Fruit fly (Drosophila melanogaster) whole organism, wandering third instar larva: ENCODE data around the gene CG4842.

Experiments
- Abd-B ChIP-seq: fragments of >200 bp; optimal IDR thresholded peaks from 2 replicates; lab custom pipeline; 2017; ENCODE audit warnings: missing biosample characterization, missing genetic modification characterization
- CG32264 ChIP-seq: fragments of 200-800 bp; sonication (Bioruptor generic); optimal IDR thresholded peaks from 2 replicates; lab custom pipeline; 2016; ENCODE audit warnings: missing biosample characterization, missing genetic modification characterization
- CG9705 ChIP-seq: fragments of 200-800 bp; sonication (Bioruptor generic); optimal IDR thresholded peaks from 2 replicates; lab custom pipeline; 2018; ENCODE audit warnings: missing biosample characterization, mild to moderate bottlenecking, missing genetic modification characterization
- Dfd ChIP-seq: fragments of >200 bp; optimal IDR thresholded peaks from 2 replicates; lab custom pipeline; 2017; ENCODE audit warnings: missing biosample characterization, missing genetic modification characterization
- GATAd ChIP-seq: sonication (Bioruptor generic); optimal IDR thresholded peaks from 2 replicates; lab custom pipeline; 2016; ENCODE audit warnings: missing biosample characterization, missing genetic modification characterization
- HLH106 ChIP-seq: fragments of 200-800 bp; optimal IDR thresholded peaks from 3 replicates; lab custom pipeline; 2019; ENCODE audit warnings: missing biosample characterization, mild to moderate bottlenecking, missing genetic modification characterization, moderate library complexity
- Hnf4 ChIP-seq: fragments of 200-800 bp; sonication (Bioruptor generic); optimal IDR thresholded peaks from 2 replicates; lab custom pipeline; 2016; ENCODE audit warnings: missing biosample characterization, mild to moderate bottlenecking, missing genetic modification characterization
- Hr78 ChIP-seq: fragments of >200 bp; optimal IDR thresholded peaks from 2 replicates; lab custom pipeline; 2017; ENCODE audit warnings: missing biosample characterization, missing genetic modification characterization
- Hr83 ChIP-seq: fragments of 200-300 bp; sonication (Bioruptor generic); optimal IDR thresholded peaks from 2 replicates; lab custom pipeline; 2016; ENCODE audit warnings: missing biosample characterization, mild to moderate bottlenecking, missing genetic modification characterization, moderate library complexity; ENCODE audit not compliant: poor library complexity, severe bottlenecking
- Jra ChIP-seq: sonication (Bioruptor generic); optimal IDR thresholded peaks from 2 replicates; lab custom pipeline; 2016; ENCODE audit warnings: missing biosample characterization, missing genetic modification characterization
- Mio ChIP-seq: sonication (Bioruptor generic); optimal IDR thresholded peaks from 2 replicates; lab custom pipeline; 2016; ENCODE audit warnings: missing biosample characterization, missing genetic modification characterization
- Myc ChIP-seq: fragments of >200 bp; optimal IDR thresholded peaks from 2 replicates; lab custom pipeline; 2017
- N ChIP-seq: fragments of >200 bp; optimal IDR thresholded peaks from 2 replicates; lab custom pipeline; 2018; ENCODE audit warnings: missing biosample characterization, missing external identifiers, missing genetic modification characterization
- OdsH ChIP-seq: fragments of 200-800 bp; sonication (Bioruptor generic); optimal IDR thresholded peaks from 2 replicates; lab custom pipeline; 2016; ENCODE audit warnings: missing biosample characterization, mild to moderate bottlenecking, missing genetic modification characterization
- Sp1 ChIP-seq: fragments of 200-800 bp; sonication (Bioruptor generic); optimal IDR thresholded peaks from 3 replicates; lab custom pipeline; 2019; ENCODE audit warnings: missing biosample characterization, mild to moderate bottlenecking, missing genetic modification characterization, moderate library complexity
- brk ChIP-seq: fragments of 200-800 bp; sonication (Bioruptor generic); optimal IDR thresholded peaks from 2 replicates; lab custom pipeline; 2016; ENCODE audit warnings: missing biosample characterization, mild to moderate bottlenecking, missing genetic modification characterization
- dl ChIP-seq, 2 experiments: fragments of 175-275, 200-275 bp in 1 of 2; fragments of 200-275 bp in 1 of 2; sonication (Bioruptor generic); optimal IDR thresholded peaks; lab custom pipeline; 2018; ENCODE audit warnings: mild to moderate bottlenecking in 2 of 2, missing biosample characterization in 2 of 2, missing genetic modification characterization in 2 of 2, moderate library complexity in 2 of 2; ENCODE audit not compliant: partially characterized antibody in 2 of 2, insufficient read depth in 1 of 2
- dmrt93B ChIP-seq: fragments of 200-800 bp; sonication (Bioruptor generic); optimal IDR thresholded peaks from 2 replicates; lab custom pipeline; 2018; ENCODE audit warnings: missing biosample characterization, mild to moderate bottlenecking, missing genetic modification characterization
- dsf ChIP-seq: sonication (Bioruptor generic); optimal IDR thresholded peaks from 2 replicates; lab custom pipeline; 2016; ENCODE audit warnings: missing biosample characterization, missing genetic modification characterization, borderline replicate concordance
- ey ChIP-seq: fragments of 200-800 bp; sonication (Bioruptor generic); optimal IDR thresholded peaks from 2 replicates; lab custom pipeline; 2016; ENCODE audit warnings: missing biosample characterization, missing genetic modification characterization
- foxo ChIP-seq, 2 experiments: fragments of 200-800 bp; sonication (Bioruptor generic); optimal IDR thresholded peaks; 2 replicates in 1 of 2; 3 replicates in 1 of 2; lab custom pipeline; 2016 to 2017; ENCODE audit warnings: missing biosample characterization in 2 of 2, missing genetic modification characterization in 2 of 2
- fru ChIP-seq: fragments of 200-800 bp; sonication (Bioruptor generic); optimal IDR thresholded peaks from 3 replicates; lab custom pipeline; 2016; ENCODE audit warnings: missing biosample characterization, mild to moderate bottlenecking, missing genetic modification characterization
- h ChIP-seq: fragments of 200-800 bp; sonication (Bioruptor generic); optimal IDR thresholded peaks from 3 replicates; lab custom pipeline; 2016; ENCODE audit warnings: missing biosample characterization, mild to moderate bottlenecking, missing genetic modification characterization
- jim ChIP-seq: fragments of 175-275, 200-325 bp; sonication (Bioruptor generic); optimal IDR thresholded peaks from 2 replicates; lab custom pipeline; 2016; ENCODE audit warnings: missing biosample characterization, mild to moderate bottlenecking, missing genetic modification characterization
- lola ChIP-seq: fragments of >200 bp; optimal IDR thresholded peaks from 2 replicates; lab custom pipeline; 2017; ENCODE audit warnings: missing biosample characterization, missing genetic modification characterization
- pan ChIP-seq: fragments of >200 bp; optimal IDR thresholded peaks from 2 replicates; lab custom pipeline; 2017
- psq ChIP-seq: fragments of 200-800 bp; sonication (Bioruptor generic); optimal IDR thresholded peaks from 3 replicates; lab custom pipeline; 2017; ENCODE audit warnings: missing biosample characterization, mild to moderate bottlenecking, missing genetic modification characterization, moderate library complexity
- rgr ChIP-seq: fragments of 200-800 bp; sonication (Bioruptor generic); optimal IDR thresholded peaks from 3 replicates; lab custom pipeline; 2016; ENCODE audit warnings: missing biosample characterization, mild to moderate bottlenecking, missing genetic modification characterization
- sage ChIP-seq: fragments of 200-800 bp; sonication (Bioruptor generic); optimal IDR thresholded peaks from 2 replicates; lab custom pipeline; 2016; ENCODE audit warnings: missing biosample characterization, mild to moderate bottlenecking, missing genetic modification characterization
- sv ChIP-seq: fragments of 200-800 bp; sonication (Bioruptor generic); optimal IDR thresholded peaks from 3 replicates; lab custom pipeline; 2016; ENCODE audit warnings: missing biosample characterization, missing genetic modification characterization
- tai ChIP-seq: sonication (Bioruptor generic); optimal IDR thresholded peaks from 2 replicates; lab custom pipeline; 2016; ENCODE audit warnings: missing biosample characterization, missing genetic modification characterization
- usp ChIP-seq: fragments of >200 bp; optimal IDR thresholded peaks from 2 replicates; lab custom pipeline; 2017; ENCODE audit warnings: missing biosample characterization, missing genetic modification characterization
- woc ChIP-seq: sonication (Bioruptor generic); optimal IDR thresholded peaks from 2 replicates; lab custom pipeline; 2016; ENCODE audit warnings: missing biosample characterization, mild to moderate bottlenecking, missing genetic modification characterization

The CG4842 gene

dm6 chr3L:16368199-16368598 lies at the start of gene CG4842:
TSS of gene CG4842 (plus strand) at chr3L:16368389.
- TF ChIP-seq rgr (GFP tag; lab: Kevin White, UChicago) (no peak), Sp1 (GFP tag; lab: Kevin White, UChicago) (no peak), OdsH (GFP tag; lab: Kevin White, UChicago) (no peak), h (GFP tag; lab: Kevin White, UChicago) (no peak), Dfd (GFP tag; lab: Kevin White, UChicago) (no peak), dl (GFP tag; optimal IDR thresholded peaks at IDR 0.05; lab: Kevin White, UChicago; ENCODE audit: insufficient read depth in 1 of 2, partially characterized antibody in 2 of 2) (no peak), N (GFP tag; lab: Kevin White, UChicago) (no peak), Hnf4 (GFP tag; lab: Kevin White, UChicago) (no peak), sv (no peak), GATAd (no peak), fru (GFP tag; lab: Kevin White, UChicago) (no peak), pan (lab: Kevin White, UChicago) (no peak), CG32264 (GFP tag; lab: Kevin White, UChicago) (no peak), Myc (lab: Kevin White, UChicago) (no peak)
- TF ChIP-seq, all 38 proteins: peak for 0

dm6 chr3L:16319399-16319906 lies 48.7 kb upstream of the CG4842 start, which contains the start of the genes CG13041 and CG13060:
TSS of gene CG13041 (minus strand) at chr3L:16319526.
TSS of gene CG13060 (plus strand) at chr3L:16319856.
- no peak for TF ChIP-seq Abd-B (GFP tag; lab: Kevin White, UChicago)
- TF ChIP-seq dmrt93B: no peak
- no peak for TF ChIP-seq HLH106 (tag; lab: Kevin White, UChicago)
- TF ChIP-seq, all 38 proteins: peak for 0

- TF ChIP-seq Dfd (GFP tag; lab: Kevin White, UChicago): no peak
- TF ChIP-seq Hr78 (GFP tag; lab: Kevin White, UChicago): no peak
- no peak for TF ChIP-seq Hnf4 (GFP tag; lab: Kevin White, UChicago)
- no peak for TF ChIP-seq lola
- no peak for TF ChIP-seq rgr (GFP tag; lab: Kevin White, UChicago)
- TF ChIP-seq Jra: no peak
Measured at dm6 chr3L:16321172-16321571, 47.0 kb upstream of the CG4842 start, which contains the start of gene CG42718. TSS of gene CG42718 (minus strand) at chr3L:16321272.

- TF ChIP-seq psq (GFP tag; lab: Kevin White, UChicago) (no peak), usp (GFP tag; lab: Kevin White, UChicago) (no peak), brk (GFP tag; lab: Kevin White, UChicago) (no peak), woc (no peak)
Measured at dm6 chr3L:16323372-16323771, 44.8 kb upstream of the CG4842 start, which contains the start of gene CG13059. TSS of gene CG13059 (plus strand) at chr3L:16323672.

dm6 chr3L:16326657-16327056 lies 41.5 kb upstream of the CG4842 start, which contains the start of the genes CG13040 and CG13039:
TSS of gene CG13040 (minus strand) at chr3L:16326757.
TSS of gene CG13039 (minus strand) at chr3L:16326762.
- TF ChIP-seq pan (lab: Kevin White, UChicago) (no peak), tai (no peak), Hr83 (GFP tag; lab: Kevin White, UChicago) (no peak), N (GFP tag; lab: Kevin White, UChicago) (no peak), woc (no peak), fru (GFP tag; lab: Kevin White, UChicago) (no peak), usp (GFP tag; lab: Kevin White, UChicago) (no peak), h (GFP tag; lab: Kevin White, UChicago) (no peak), sage (no peak), CG9705 (GFP tag; lab: Kevin White, UChicago) (no peak), Mio (GFP tag; lab: Kevin White, UChicago) (no peak), ey (GFP tag; lab: Kevin White, UChicago) (no peak), Hnf4 (GFP tag; lab: Kevin White, UChicago) (no peak), OdsH (GFP tag; lab: Kevin White, UChicago) (no peak), dl (GFP tag; optimal IDR thresholded peaks at IDR 0.05; lab: Kevin White, UChicago; ENCODE audit: insufficient read depth in 1 of 2, partially characterized antibody in 2 of 2) (no peak), dsf (no peak), foxo (GFP tag; optimal IDR thresholded peaks at IDR 0.05; lab: Kevin White, UChicago) (no peak), psq (GFP tag; lab: Kevin White, UChicago) (no peak), jim (GFP tag; lab: Kevin White, UChicago) (no peak)
